Worm (Caenorhabditis elegans) whole organism, midembryonic: ENCODE measurements around the gene T22B7.7.

Source experiments
- ztf-23 ChIP-seq: fragments of 200-800 bp; sonication (Bioruptor generic); IDR thresholded peaks from 2 replicates; pipeline ENCODE4 v1.3.6; 2022; ENCODE audit warnings: missing genetic modification reagents, missing genetic modification characterization, missing compliant biosample characterization
- ztf-29 ChIP-seq: fragments of 200-800 bp; sonication (Bioruptor generic); IDR thresholded peaks from 2 replicates; pipeline ENCODE4 v1.3.6; 2022; ENCODE audit warnings: missing genetic modification reagents, missing genetic modification characterization, missing compliant biosample characterization

- TF ChIP-seq ztf-29 (GFP tag; lab: Robert Waterston, UW): no peak
- TF ChIP-seq ztf-23: no peak
Observed at ce11 chrX:5644112-5644511, 9.8 kb downstream of the T22B7.7 start.
